Fruit fly (Drosophila melanogaster) whole organism, embryonic: ENCODE results near the gene CG43051.

Experiments used
- Bgb ChIP-seq: fragments of 200-800 bp; sonication (Bioruptor generic); IDR thresholded peaks from 2 replicates; pipeline ENCODE4 v1.3.6; 2022; ENCODE audit warnings: missing biosample characterization, missing genetic modification characterization; ENCODE audit not compliant: partially characterized antibody
- CG10321 ChIP-seq: fragments of 200-800 bp; sonication (Bioruptor generic); IDR thresholded peaks from 2 replicates; pipeline ENCODE4 v1.3.6; 2022; ENCODE audit warnings: missing biosample characterization, missing genetic modification characterization
- CG11504 ChIP-seq: fragments of 200-800 bp; sonication (Bioruptor generic); optimal IDR thresholded peaks from 3 replicates; lab custom pipeline; 2019; ENCODE audit warnings: missing biosample characterization, mild to moderate bottlenecking, missing genetic modification characterization, moderate library complexity
- CG12236 ChIP-seq: fragments of 200-800 bp; sonication (Bioruptor generic); optimal IDR thresholded peaks from 2 replicates; lab custom pipeline; 2016; ENCODE audit warnings: missing biosample characterization, missing genetic modification characterization
- CG13287 ChIP-seq: fragments of 200-800 bp; sonication (Bioruptor generic); IDR thresholded peaks from 2 replicates; pipeline ENCODE4 v1.3.6; 2022; ENCODE audit warnings: missing biosample characterization, missing genetic modification characterization; ENCODE audit not compliant: partially characterized antibody
- CG13296 ChIP-seq: fragments of 200-800 bp; sonication (Bioruptor generic); optimal IDR thresholded peaks from 3 replicates; lab custom pipeline; 2018; ENCODE audit warnings: missing biosample characterization, mild to moderate bottlenecking, missing genetic modification characterization
- CG14050 ChIP-seq: fragments of 200-800 bp; sonication (Bioruptor generic); IDR thresholded peaks from 3 replicates; pipeline ENCODE4 v1.3.6; 2022; ENCODE audit warnings: missing biosample characterization, missing genetic modification characterization
- CG16779 ChIP-seq: fragments of 200-800 bp; sonication (Bioruptor generic); IDR thresholded peaks from 2 replicates; pipeline ENCODE4 v1.3.6; 2022; ENCODE audit warnings: missing biosample characterization, missing genetic modification characterization
- CG16813 ChIP-seq: fragments of 200-800 bp; sonication (Bioruptor generic); IDR thresholded peaks from 3 replicates; pipeline ENCODE4 v1.3.6; 2022; ENCODE audit warnings: missing biosample characterization, missing genetic modification characterization; ENCODE audit not compliant: partially characterized antibody
- CG18599 ChIP-seq: fragments of 200-800 bp; sonication (Bioruptor generic); optimal IDR thresholded peaks from 3 replicates; lab custom pipeline; 2017; ENCODE audit warnings: missing biosample characterization, missing genetic modification characterization, mild to moderate bottlenecking, moderate library complexity, missing genetic modification reagents
- CG18764 ChIP-seq: fragments of 200-800 bp; sonication (Bioruptor generic); optimal IDR thresholded peaks from 3 replicates; lab custom pipeline; 2016; ENCODE audit warnings: missing biosample characterization, missing genetic modification characterization
- CG32772 ChIP-seq: fragments of 200-800 bp; sonication (Bioruptor generic); IDR thresholded peaks from 2 replicates; pipeline ENCODE4 v1.3.6; 2022; ENCODE audit warnings: missing biosample characterization, missing genetic modification characterization
- CG33213 ChIP-seq: fragments of 200-800 bp; sonication (Bioruptor generic); optimal IDR thresholded peaks from 3 replicates; lab custom pipeline; 2016; ENCODE audit warnings: missing biosample characterization, missing genetic modification characterization
- CG34422 ChIP-seq: fragments of 200-800 bp; sonication (Bioruptor generic); IDR thresholded peaks from 3 replicates; pipeline ENCODE4 v1.3.6; 2022; ENCODE audit warnings: missing biosample characterization, missing genetic modification characterization
- CG4854 ChIP-seq: fragments of 200-800 bp; sonication (Bioruptor generic); optimal IDR thresholded peaks from 2 replicates; lab custom pipeline; 2016; ENCODE audit warnings: missing biosample characterization, missing genetic modification characterization, inconsistent platforms
- CG6654 ChIP-seq: fragments of 200-800 bp; sonication (Bioruptor generic); optimal IDR thresholded peaks from 2 replicates; lab custom pipeline; 2017; ENCODE audit warnings: missing biosample characterization, mild to moderate bottlenecking, missing genetic modification characterization
- CG6683 ChIP-seq: fragments of 200-800 bp; sonication (Bioruptor generic); optimal IDR thresholded peaks from 2 replicates; lab custom pipeline; 2017; ENCODE audit warnings: missing biosample characterization, mild to moderate bottlenecking, missing genetic modification characterization, missing genetic modification reagents
- CG8924 ChIP-seq: fragments of 200-800 bp; optimal IDR thresholded peaks from 3 replicates; lab custom pipeline; 2019; ENCODE audit warnings: missing biosample characterization, mild to moderate bottlenecking, missing genetic modification characterization, moderate library complexity
- Dek ChIP-seq: fragments of 200-800 bp; sonication (Bioruptor generic); optimal IDR thresholded peaks from 3 replicates; lab custom pipeline; 2019; ENCODE audit warnings: missing biosample characterization, mild to moderate bottlenecking, missing genetic modification characterization, moderate library complexity
- Dfd ChIP-seq, 2 experiments: fragments of >200 bp; optimal IDR thresholded peaks; 2 replicates each; lab custom pipeline; 2017; ENCODE audit warnings: missing biosample characterization in 2 of 2, missing genetic modification characterization in 2 of 2
- Dll ChIP-seq: fragments of 200-800 bp; sonication (Bioruptor generic); IDR thresholded peaks from 4 replicates; pipeline ENCODE4 v1.3.6; 2022; ENCODE audit warnings: missing biosample characterization, missing genetic modification characterization; ENCODE audit not compliant: partially characterized antibody
- Doc2 ChIP-seq: fragments of 200-800 bp; sonication (Bioruptor generic); IDR thresholded peaks from 2 replicates; pipeline ENCODE4 v1.3.6; 2022; ENCODE audit warnings: missing biosample characterization, missing genetic modification characterization
- Doc3 ChIP-seq: fragments of 200-800 bp; sonication (Bioruptor generic); IDR thresholded peaks from 3 replicates; pipeline ENCODE4 v1.3.6; 2022; ENCODE audit warnings: missing biosample characterization, missing genetic modification characterization; ENCODE audit not compliant: partially characterized antibody
- Drgx ChIP-seq: fragments of 200-800 bp; sonication (Bioruptor generic); IDR thresholded peaks from 2 replicates; pipeline ENCODE4 v1.3.6; 2022; ENCODE audit warnings: missing biosample characterization, missing genetic modification characterization
- Gsc ChIP-seq: fragments of 200-800 bp; sonication (Bioruptor generic); IDR thresholded peaks from 2 replicates; pipeline ENCODE4 v1.3.6; 2022; ENCODE audit warnings: missing biosample characterization, missing genetic modification characterization
- Kr ChIP-seq: fragments of 200-800 bp; sonication (Bioruptor generic); optimal IDR thresholded peaks from 2 replicates; lab custom pipeline; 2017; ENCODE audit warnings: missing biosample characterization, mild to moderate bottlenecking, missing genetic modification characterization
- Lim3 ChIP-seq: fragments of 200-800 bp; sonication (Bioruptor generic); IDR thresholded peaks from 2 replicates; pipeline ENCODE4 v1.3.6; 2022; ENCODE audit warnings: missing biosample characterization, missing genetic modification characterization
- Oli ChIP-seq: fragments of 200-800 bp; sonication (Bioruptor generic); optimal IDR thresholded peaks from 2 replicates; lab custom pipeline; 2018; ENCODE audit warnings: missing biosample characterization, mild to moderate bottlenecking, missing genetic modification characterization, moderate library complexity
- Ptx1 ChIP-seq: fragments of 200-800 bp; sonication (Bioruptor generic); IDR thresholded peaks from 2 replicates; pipeline ENCODE4 v1.3.6; 2022; ENCODE audit warnings: missing biosample characterization, missing genetic modification characterization
- Ssrp ChIP-seq: fragments of 200-800 bp; sonication (Bioruptor generic); optimal IDR thresholded peaks from 2 replicates; lab custom pipeline; 2018; ENCODE audit warnings: missing biosample characterization, mild to moderate bottlenecking, missing genetic modification characterization, moderate library complexity
- abd-A ChIP-seq: fragments of 200-800 bp; sonication (Bioruptor generic); optimal IDR thresholded peaks from 3 replicates; lab custom pipeline; 2019; ENCODE audit warnings: missing biosample characterization, mild to moderate bottlenecking, missing genetic modification characterization, moderate library complexity
- bab2 ChIP-seq: fragments of 200-800 bp; sonication (Bioruptor generic); optimal IDR thresholded peaks from 2 replicates; lab custom pipeline; 2016; ENCODE audit warnings: missing biosample characterization, missing genetic modification characterization
- bbx ChIP-seq: fragments of 200-800 bp; sonication (Bioruptor generic); IDR thresholded peaks from 2 replicates; pipeline ENCODE4 v1.3.6; 2022; ENCODE audit warnings: missing biosample characterization, missing genetic modification characterization; ENCODE audit not compliant: partially characterized antibody
- cad ChIP-seq: fragments of >200 bp; optimal IDR thresholded peaks from 2 replicates; lab custom pipeline; 2017; ENCODE audit warnings: missing biosample characterization, missing genetic modification characterization
- chm ChIP-seq: fragments of 200-800 bp; sonication (Bioruptor generic); IDR thresholded peaks from 2 replicates; pipeline ENCODE4 v1.3.6; 2022; ENCODE audit warnings: missing biosample characterization, missing genetic modification characterization
- crc ChIP-seq: fragments of 200-800 bp; sonication (Bioruptor generic); optimal IDR thresholded peaks from 2 replicates; lab custom pipeline; 2016; ENCODE audit warnings: missing biosample characterization, missing genetic modification characterization
- croc ChIP-seq: fragments of 200-800 bp; sonication (Bioruptor generic); conservative IDR thresholded peaks from 3 replicates; pipeline ENCODE4 v1.3.6; 2022; ENCODE audit warnings: missing biosample characterization, missing genetic modification characterization
- crp ChIP-seq, 2 experiments: fragments of 200-800 bp; sonication (Bioruptor generic); optimal IDR thresholded peaks; 2 replicates in 1 of 2; 3 replicates in 1 of 2; lab custom pipeline; 2017; ENCODE audit warnings: missing biosample characterization in 2 of 2, missing genetic modification characterization in 2 of 2, mild to moderate bottlenecking in 1 of 2, moderate library complexity in 1 of 2
- ewg ChIP-seq: fragments of 200-800 bp; sonication (Bioruptor generic); optimal IDR thresholded peaks from 3 replicates; lab custom pipeline; 2017; ENCODE audit warnings: mild to moderate bottlenecking, missing biosample characterization, missing genetic modification reagents, missing genetic modification characterization
- gsb-n ChIP-seq: fragments of 200-800 bp; sonication (Bioruptor generic); optimal IDR thresholded peaks from 3 replicates; lab custom pipeline; 2018; ENCODE audit warnings: missing biosample characterization, mild to moderate bottlenecking, missing genetic modification characterization
- hth ChIP-seq: fragments of >200 bp; optimal IDR thresholded peaks from 2 replicates; lab custom pipeline; 2017; ENCODE audit warnings: inconsistent platforms
- inv ChIP-seq: fragments of 200-800 bp; sonication (Bioruptor generic); IDR thresholded peaks from 2 replicates; pipeline ENCODE4 v1.3.6; 2022; ENCODE audit warnings: missing biosample characterization, missing genetic modification characterization; ENCODE audit not compliant: partially characterized antibody
- kah ChIP-seq: fragments of 200-800 bp; sonication (Bioruptor generic); optimal IDR thresholded peaks from 2 replicates; lab custom pipeline; 2018; ENCODE audit warnings: missing biosample characterization, mild to moderate bottlenecking, missing genetic modification characterization
- nerfin-2 ChIP-seq: fragments of 200-800 bp; sonication (Bioruptor generic); IDR thresholded peaks from 2 replicates; pipeline ENCODE4 v1.3.6; 2022; ENCODE audit warnings: missing biosample characterization, missing genetic modification characterization; ENCODE audit not compliant: partially characterized antibody
- psq ChIP-seq: fragments of 200-800 bp; sonication (Bioruptor generic); optimal IDR thresholded peaks from 2 replicates; lab custom pipeline; 2017; ENCODE audit warnings: missing biosample characterization, missing genetic modification characterization
- schlank ChIP-seq: fragments of 200-800 bp; sonication (Bioruptor generic); optimal IDR thresholded peaks from 2 replicates; lab custom pipeline; 2018; ENCODE audit warnings: missing biosample characterization, mild to moderate bottlenecking, missing genetic modification characterization
- sr ChIP-seq: fragments of 200-800 bp; sonication (Bioruptor generic); IDR thresholded peaks from 3 replicates; pipeline ENCODE4 v1.3.6; 2022; ENCODE audit warnings: missing biosample characterization, missing genetic modification characterization
- unc-4 ChIP-seq: fragments of 200-800 bp; sonication (Bioruptor generic); IDR thresholded peaks from 2 replicates; pipeline ENCODE4 v1.3.6; 2022; ENCODE audit warnings: missing biosample characterization, missing genetic modification characterization; ENCODE audit not compliant: partially characterized antibody
- zen2 ChIP-seq: fragments of 200-800 bp; sonication (Bioruptor generic); IDR thresholded peaks from 3 replicates; pipeline ENCODE4 v1.3.6; 2022; ENCODE audit warnings: missing biosample characterization, missing genetic modification characterization; ENCODE audit not compliant: partially characterized antibody
- zfh2 ChIP-seq: fragments of 200-800 bp; sonication (Bioruptor generic); optimal IDR thresholded peaks from 2 replicates; lab custom pipeline; 2016; ENCODE audit warnings: missing biosample characterization, missing genetic modification characterization

The CG43051 gene

DNA sequence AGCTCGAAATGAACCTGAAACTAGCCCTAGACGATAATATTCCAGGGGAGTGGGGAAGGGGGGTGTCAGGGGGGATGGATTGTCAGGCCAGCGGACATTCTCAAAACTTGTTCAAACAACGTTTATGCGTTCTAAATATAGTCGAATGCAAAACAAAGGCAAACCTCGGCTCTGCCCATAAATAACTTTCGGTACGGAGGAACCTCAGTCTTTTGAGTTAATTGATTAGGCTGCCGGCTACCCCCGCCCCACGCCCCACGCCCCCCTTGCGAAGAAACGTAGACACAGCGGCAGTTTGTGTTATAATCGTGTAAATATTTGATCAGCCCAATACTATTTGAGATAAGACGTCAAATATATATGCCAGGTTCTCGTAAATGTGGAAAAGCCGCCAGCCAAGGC is 27.9 kb downstream of the CG43051 start (continued):
- TF ChIP-seq sr (GFP tag; lab: Robert Waterston, UW) (no peak; the same call in 2 of the 3 replicates), CG32772 (GFP tag; lab: Robert Waterston, UW) (no peak), Ptx1 (GFP tag; lab: Robert Waterston, UW) (peak; percentile 43), Gsc (no peak), CG6654 (GFP tag; lab: Kevin White, UChicago) (peak; percentile 23), inv (GFP tag; lab: Robert Waterston, UW) (no peak), CG12236 (GFP tag; lab: Kevin White, UChicago) (no peak), schlank (peak; percentile 41), Dll (GFP tag; lab: Robert Waterston, UW) (no peak), CG16779 (GFP tag; lab: Robert Waterston, UW) (peak; percentile 55; the same call in 1 of the 2 replicates), CG10321 (no peak), CG18764 (no peak), kah (GFP tag; lab: Kevin White, UChicago) (peak; percentile 62), CG8924 (tag; lab: Kevin White, UChicago) (peak; percentile 14), croc (GFP tag; lab: Robert Waterston, UW) (no peak), CG18599 (GFP tag; lab: Kevin White, UChicago) (peak; percentile 83), chm (GFP tag; lab: Robert Waterston, UW) (0 out of 2 replicates have a peak, but pooled peaks have one; percentile 52), CG11504 (tag; lab: Kevin White, UChicago) (peak; percentile 50), bab2 (GFP tag; lab: Kevin White, UChicago) (peak; percentile 41), CG4854 (GFP tag; lab: Kevin White, UChicago) (no peak), nerfin-2 (GFP tag; lab: Robert Waterston, UW) (no peak), unc-4 (GFP tag; lab: Robert Waterston, UW) (no peak), Ssrp (tag; lab: Kevin White, UChicago) (no peak), ewg (GFP tag; lab: Kevin White, UChicago) (no peak), gsb-n (peak; percentile 50), abd-A (tag; lab: Kevin White, UChicago) (peak; percentile 90), Bgb (GFP tag; lab: Robert Waterston, UW) (peak; percentile 47; the same call in 1 of the 2 replicates), psq (no peak), bbx (GFP tag; lab: Robert Waterston, UW) (no peak), CG13296 (GFP tag; lab: Kevin White, UChicago) (peak; percentile 84), cad (GFP tag; lab: Kevin White, UChicago) (no peak), CG14050 (no peak), Drgx (GFP tag; lab: Robert Waterston, UW) (no peak), CG6683 (peak; percentile 62), Lim3 (GFP tag; lab: Robert Waterston, UW) (peak; percentile 24; the same call in 1 of the 2 replicates), crc (no peak), zfh2 (GFP tag; lab: Kevin White, UChicago) (peak; percentile 6), CG13287 (GFP tag; lab: Robert Waterston, UW) (peak; percentile 7; the same call in 1 of the 2 replicates), Doc3 (GFP tag; lab: Robert Waterston, UW) (no peak), hth (lab: Kevin White, UChicago) (no peak), Kr (GFP tag; lab: Kevin White, UChicago) (peak; percentile 79), Oli (tag; lab: Kevin White, UChicago) (peak; percentile 4), Dfd (GFP tag; optimal IDR thresholded peaks at IDR 0.05; lab: Kevin White, UChicago) (no peak), CG34422 (GFP tag; lab: Robert Waterston, UW) (peak; percentile 63; the same call in 2 of the 3 replicates), crp (GFP tag; optimal IDR thresholded peaks at IDR 0.05; lab: Kevin White, UChicago) (peak in 1 of 2 experiments; percentile 21), Doc2 (no peak), zen2 (GFP tag; lab: Robert Waterston, UW) (no peak), CG33213 (GFP tag; lab: Kevin White, UChicago) (no peak), Dek (tag; lab: Kevin White, UChicago) (no peak), CG16813 (GFP tag; lab: Robert Waterston, UW) (no peak)
